Worm (Caenorhabditis elegans) whole organism, mixed stage, embryonic: ENCODE measurements around the gene Y69H2.10.

ENCODE experiments used
- M03D4.4 ChIP-seq: sonication (generic microtip); optimal IDR thresholded peaks from 2 replicates; lab custom pipeline; 2017; ENCODE audit warnings: mild to moderate bottlenecking, missing genetic modification characterization, missing compliant biosample characterization
- bed-3 ChIP-seq: fragments of 200-800 bp; sonication (Bioruptor generic); optimal IDR thresholded peaks from 3 replicates; lab custom pipeline; 2018; ENCODE audit warnings: mild to moderate bottlenecking, missing genetic modification characterization, moderate library complexity, missing compliant biosample characterization
- blmp-1 ChIP-seq: fragments of 150-350 bp; optimal IDR thresholded peaks from 2 replicates; lab custom pipeline; 2014; ENCODE audit warnings: missing biosample characterization, missing genetic modification characterization
- ceh-39 ChIP-seq: fragments of 150-350 bp; optimal IDR thresholded peaks from 2 replicates; lab custom pipeline; 2014; ENCODE audit warnings: missing biosample characterization, missing genetic modification characterization
- ceh-43 ChIP-seq: fragments of 200-800 bp; sonication (Bioruptor generic); optimal IDR thresholded peaks from 2 replicates; lab custom pipeline; 2018; ENCODE audit warnings: mild to moderate bottlenecking, missing genetic modification characterization, moderate library complexity, missing compliant biosample characterization
- ceh-83 ChIP-seq: fragments of 200-800 bp; sonication (Bioruptor generic); optimal IDR thresholded peaks from 2 replicates; lab custom pipeline; 2018; ENCODE audit warnings: mild to moderate bottlenecking, missing genetic modification characterization, missing compliant biosample characterization
- ces-1 ChIP-seq: fragments of 150-350 bp; optimal IDR thresholded peaks from 2 replicates; lab custom pipeline; 2014; ENCODE audit warnings: missing biosample characterization, missing genetic modification reagents, missing genetic modification characterization
- cnd-1 ChIP-seq: fragments of 200-800 bp; sonication (Bioruptor generic); optimal IDR thresholded peaks from 2 replicates; lab custom pipeline; 2018; ENCODE audit warnings: mild to moderate bottlenecking, missing genetic modification characterization, missing compliant biosample characterization
- drap-1 ChIP-seq: fragments of 200-800 bp; sonication (Bioruptor generic); optimal IDR thresholded peaks from 3 replicates; lab custom pipeline; 2018; ENCODE audit warnings: mild to moderate bottlenecking, missing genetic modification characterization, missing compliant biosample characterization
- elt-1 ChIP-seq: sonication (generic microtip); optimal IDR thresholded peaks from 2 replicates; lab custom pipeline; 2017; ENCODE audit warnings: missing genetic modification characterization, mild to moderate bottlenecking, missing compliant biosample characterization, antibody characterized with exemption, moderate library complexity, borderline replicate concordance; ENCODE audit not compliant: insufficient read depth
- elt-3 ChIP-seq: fragments of 150-350 bp; optimal IDR thresholded peaks from 2 replicates; lab custom pipeline; 2014; ENCODE audit warnings: missing biosample characterization, missing genetic modification characterization
- flh-1 ChIP-seq: fragments of 200-800 bp; sonication (Bioruptor generic); optimal IDR thresholded peaks from 2 replicates; lab custom pipeline; 2018; ENCODE audit warnings: mild to moderate bottlenecking, missing genetic modification characterization, moderate library complexity, missing compliant biosample characterization
- ham-2 ChIP-seq: fragments of 200-800 bp; sonication (Bioruptor generic); optimal IDR thresholded peaks from 2 replicates; lab custom pipeline; 2018; ENCODE audit warnings: mild to moderate bottlenecking, missing genetic modification characterization, missing compliant biosample characterization
- hlh-1 ChIP-seq: fragments of 150-350 bp; optimal IDR thresholded peaks from 2 replicates; lab custom pipeline; 2014; ENCODE audit warnings: missing biosample characterization, missing genetic modification reagents, missing genetic modification characterization
- lin-32 ChIP-seq: fragments of 200-800 bp; sonication (Bioruptor generic); optimal IDR thresholded peaks from 2 replicates; lab custom pipeline; 2018; ENCODE audit warnings: mild to moderate bottlenecking, missing genetic modification characterization, missing compliant biosample characterization
- lsy-2 ChIP-seq: fragments of 150-350 bp; optimal IDR thresholded peaks from 2 replicates; lab custom pipeline; 2014; ENCODE audit warnings: missing biosample characterization, missing genetic modification characterization
- mab-5 ChIP-seq: fragments of 150-350 bp; optimal IDR thresholded peaks from 2 replicates; lab custom pipeline; 2014; ENCODE audit warnings: missing biosample characterization, missing genetic modification characterization
- mls-2 ChIP-seq: sonication (generic microtip); optimal IDR thresholded peaks from 2 replicates; lab custom pipeline; 2016; ENCODE audit warnings: mild to moderate bottlenecking, missing genetic modification characterization, moderate library complexity, missing compliant biosample characterization
- nhr-12 ChIP-seq: fragments of 150-350 bp; optimal IDR thresholded peaks from 2 replicates; lab custom pipeline; 2014; ENCODE audit warnings: missing biosample characterization, missing genetic modification characterization
- nhr-2 ChIP-seq: fragments of 150-350 bp; optimal IDR thresholded peaks from 2 replicates; lab custom pipeline; 2014; ENCODE audit warnings: missing biosample characterization, missing genetic modification characterization
- nhr-28 ChIP-seq: fragments of 150-350 bp; optimal IDR thresholded peaks from 2 replicates; lab custom pipeline; 2014; ENCODE audit warnings: missing biosample characterization, missing genetic modification characterization
- pha-4 ChIP-seq: fragments of 150-350 bp; optimal IDR thresholded peaks from 2 replicates; lab custom pipeline; 2018; ENCODE audit warnings: missing biosample characterization, missing genetic modification reagents, missing genetic modification characterization
- sem-2 ChIP-seq: fragments of 200-800 bp; sonication (Bioruptor generic); optimal IDR thresholded peaks from 2 replicates; lab custom pipeline; 2018; ENCODE audit warnings: mild to moderate bottlenecking, missing genetic modification characterization, missing compliant biosample characterization
- snpc-4 ChIP-seq: fragments of 150-350 bp; optimal IDR thresholded peaks from 2 replicates; lab custom pipeline; 2014; ENCODE audit warnings: missing biosample characterization, missing genetic modification characterization
- sptf-1 ChIP-seq: sonication (generic microtip); optimal IDR thresholded peaks from 2 replicates; lab custom pipeline; 2017; ENCODE audit warnings: mild to moderate bottlenecking, missing genetic modification characterization, moderate library complexity, missing compliant biosample characterization
- tbx-8 ChIP-seq: fragments of 200-800 bp; sonication (Bioruptor generic); optimal IDR thresholded peaks from 2 replicates; lab custom pipeline; 2018; ENCODE audit warnings: mild to moderate bottlenecking, missing genetic modification characterization, moderate library complexity, missing compliant biosample characterization
- unc-39 ChIP-seq: fragments of 150-350 bp; optimal IDR thresholded peaks from 2 replicates; lab custom pipeline; 2014; ENCODE audit warnings: missing biosample characterization, missing genetic modification characterization
- zip-8 ChIP-seq: fragments of 150-350 bp; optimal IDR thresholded peaks from 2 replicates; lab custom pipeline; 2014; ENCODE audit warnings: missing biosample characterization, missing genetic modification characterization
- ztf-11 ChIP-seq: fragments of 150-350 bp; optimal IDR thresholded peaks from 2 replicates; lab custom pipeline; 2014; ENCODE audit warnings: missing biosample characterization, missing genetic modification characterization

The Y69H2.10 gene

DNA sequence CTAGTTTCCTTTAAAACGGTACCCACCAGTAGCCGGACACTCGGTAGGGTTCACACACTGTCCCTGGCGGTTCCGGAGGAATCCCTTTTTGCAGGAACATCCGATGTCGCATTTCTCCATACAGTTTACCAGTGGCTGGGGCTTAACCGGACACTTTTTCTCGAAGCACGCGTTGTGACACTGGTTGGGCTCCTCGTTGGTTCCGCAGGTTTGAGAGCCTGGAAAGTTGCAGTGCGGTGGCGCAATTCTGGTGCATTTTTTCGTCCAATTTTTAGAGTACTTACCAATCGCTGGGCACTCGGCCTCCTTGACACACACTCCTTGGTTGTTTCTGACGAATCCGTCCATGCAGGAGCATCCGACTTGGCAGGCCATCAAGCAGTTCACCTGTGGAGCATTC is 7.8 kb upstream of the Y69H2.10 start:
- no peak for TF ChIP-seq nhr-12 (tag; lab: Kevin White, UChicago)
- TF ChIP-seq lin-32, result no peak
- TF ChIP-seq ces-1 (GFP tag; lab: Kevin White, UChicago), result no peak
- no peak for TF ChIP-seq ceh-43 (GFP tag; lab: Kevin White, UChicago)
- TF ChIP-seq nhr-2 (tag; lab: Kevin White, UChicago), result no peak
- no peak for TF ChIP-seq lsy-2
- no peak for TF ChIP-seq zip-8 (tag; lab: Kevin White, UChicago)
- no peak for TF ChIP-seq cnd-1 (tag; lab: Kevin White, UChicago)
- TF ChIP-seq blmp-1 (tag; lab: Kevin White, UChicago), result no peak
- TF ChIP-seq ztf-11 (tag; lab: Kevin White, UChicago), result no peak
- TF ChIP-seq M03D4.4 (tag; lab: Kevin White, UChicago), result no peak
- TF ChIP-seq ceh-39, result no peak
- TF ChIP-seq pha-4 (tag; lab: Kevin White, UChicago), result no peak

DNA sequence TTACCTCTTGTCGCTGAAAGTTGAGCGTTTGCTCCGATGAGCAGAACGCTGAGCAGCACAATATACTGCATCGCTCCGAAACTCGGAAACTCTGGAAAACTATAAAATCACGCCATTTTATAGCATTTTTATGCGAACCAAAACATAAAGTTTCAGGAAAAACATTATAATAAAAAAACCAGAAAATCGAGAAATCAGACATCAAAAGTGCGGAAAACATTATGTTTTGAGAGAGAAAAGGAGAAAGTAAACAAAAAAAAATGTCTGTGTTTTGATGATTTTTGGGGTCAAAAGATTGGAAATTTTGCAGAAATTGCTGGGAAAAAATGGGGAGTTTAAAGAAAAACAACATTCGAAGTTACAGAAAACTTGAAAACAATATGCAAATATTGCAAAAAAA is 6.1 kb upstream of the Y69H2.10 start, which contains the start of gene Y69H2.3:
Gene Y69H2.3 (minus strand): TSS at position 101 of the 400 bp plus-strand sequence.
- TF ChIP-seq lsy-2 (no peak), ceh-83 (GFP tag; lab: Kevin White, UChicago) (no peak), sptf-1 (no peak), tbx-8 (GFP tag; lab: Kevin White, UChicago) (no peak), flh-1 (GFP tag; lab: Kevin White, UChicago) (no peak), elt-3 (tag; lab: Kevin White, UChicago) (no peak), unc-39 (tag; lab: Kevin White, UChicago) (no peak), drap-1 (GFP tag; lab: Kevin White, UChicago) (no peak), lin-32 (no peak), nhr-28 (no peak)

DNA sequence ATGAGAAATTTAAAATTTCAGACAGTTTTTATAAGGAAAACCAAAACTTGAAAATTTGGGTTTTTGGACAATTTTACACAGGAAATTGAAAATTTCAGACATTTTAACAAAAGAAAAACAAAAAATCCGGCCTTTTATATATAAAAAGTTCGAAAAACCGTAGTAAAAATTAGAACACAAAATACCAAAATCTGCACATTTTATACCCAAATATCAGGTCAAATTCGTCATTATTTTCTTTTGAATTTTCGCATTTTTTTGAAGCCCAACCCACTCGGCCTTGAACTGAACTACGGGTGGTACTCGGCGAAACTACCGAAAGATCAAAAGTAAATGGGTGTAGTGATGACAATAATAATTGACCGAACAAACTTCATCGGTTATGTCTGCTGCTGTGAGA is 2.9 kb upstream of the Y69H2.10 start:
- TF ChIP-seq mls-2 (tag; lab: Kevin White, UChicago), result no peak
- TF ChIP-seq bed-3 (GFP tag; lab: Kevin White, UChicago), result no peak
- no peak for TF ChIP-seq cnd-1 (tag; lab: Kevin White, UChicago)

DNA sequence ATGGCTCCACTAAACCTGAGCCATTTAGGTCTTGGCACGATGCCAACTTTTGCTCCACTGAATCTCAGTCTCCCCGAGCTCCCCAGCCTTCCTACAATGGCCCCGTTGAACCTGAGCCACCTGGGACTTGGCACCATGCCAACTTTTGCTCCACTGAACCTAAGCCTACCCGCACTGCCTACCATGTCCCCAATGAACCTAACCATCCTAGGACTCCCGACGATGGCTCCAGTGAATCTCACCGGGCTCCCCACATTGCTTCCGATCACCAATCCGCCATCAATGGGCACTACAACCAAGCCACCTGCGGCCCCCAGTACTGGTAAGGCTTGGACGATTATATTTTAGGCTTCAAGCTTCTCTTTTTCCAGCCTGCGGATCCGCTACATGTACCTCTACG is 1.7 kb downstream of the Y69H2.10 start:
- TF ChIP-seq mab-5 (tag; lab: Kevin White, UChicago), result no peak
- no peak for TF ChIP-seq flh-1 (GFP tag; lab: Kevin White, UChicago)
- no peak for TF ChIP-seq ztf-11 (tag; lab: Kevin White, UChicago)
- TF ChIP-seq sptf-1, result no peak
- no peak for TF ChIP-seq ceh-83 (GFP tag; lab: Kevin White, UChicago)
- no peak for TF ChIP-seq blmp-1 (tag; lab: Kevin White, UChicago)
- TF ChIP-seq nhr-12 (tag; lab: Kevin White, UChicago), result no peak
- no peak for TF ChIP-seq zip-8 (tag; lab: Kevin White, UChicago)
- no peak for TF ChIP-seq sem-2 (GFP tag; lab: Kevin White, UChicago)
- TF ChIP-seq ceh-39, result no peak
- no peak for TF ChIP-seq ham-2 (GFP tag; lab: Kevin White, UChicago)
- no peak for TF ChIP-seq elt-1 (tag; lab: Kevin White, UChicago)
- TF ChIP-seq snpc-4 (tag; lab: Kevin White, UChicago), result no peak
- TF ChIP-seq, all 35 proteins: peak for 0

DNA sequence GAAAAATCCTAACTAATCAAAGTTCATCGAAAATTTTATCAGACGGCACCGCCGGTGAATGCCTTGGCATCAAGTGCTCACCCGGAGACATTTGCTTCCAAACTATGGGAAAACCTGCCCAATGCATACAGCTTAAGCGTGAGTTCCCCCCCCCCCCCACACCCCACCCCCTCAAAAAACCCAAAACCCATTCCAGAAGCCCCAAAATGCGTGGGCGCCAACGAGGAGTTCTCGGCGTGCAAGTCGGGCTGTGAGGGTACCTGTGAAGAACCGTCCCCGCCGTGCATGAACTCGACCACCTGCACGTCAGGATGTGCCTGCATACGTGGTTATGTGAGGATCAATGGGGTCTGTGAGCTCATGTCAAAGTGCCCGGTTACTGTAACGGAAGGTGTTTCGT is 4.2 kb downstream of the Y69H2.10 start:
- TF ChIP-seq ztf-11 (tag; lab: Kevin White, UChicago) (no peak), drap-1 (GFP tag; lab: Kevin White, UChicago) (peak; percentile 52), nhr-2 (tag; lab: Kevin White, UChicago) (no peak), snpc-4 (tag; lab: Kevin White, UChicago) (no peak), sem-2 (GFP tag; lab: Kevin White, UChicago) (no peak), tbx-8 (GFP tag; lab: Kevin White, UChicago) (no peak)

DNA sequence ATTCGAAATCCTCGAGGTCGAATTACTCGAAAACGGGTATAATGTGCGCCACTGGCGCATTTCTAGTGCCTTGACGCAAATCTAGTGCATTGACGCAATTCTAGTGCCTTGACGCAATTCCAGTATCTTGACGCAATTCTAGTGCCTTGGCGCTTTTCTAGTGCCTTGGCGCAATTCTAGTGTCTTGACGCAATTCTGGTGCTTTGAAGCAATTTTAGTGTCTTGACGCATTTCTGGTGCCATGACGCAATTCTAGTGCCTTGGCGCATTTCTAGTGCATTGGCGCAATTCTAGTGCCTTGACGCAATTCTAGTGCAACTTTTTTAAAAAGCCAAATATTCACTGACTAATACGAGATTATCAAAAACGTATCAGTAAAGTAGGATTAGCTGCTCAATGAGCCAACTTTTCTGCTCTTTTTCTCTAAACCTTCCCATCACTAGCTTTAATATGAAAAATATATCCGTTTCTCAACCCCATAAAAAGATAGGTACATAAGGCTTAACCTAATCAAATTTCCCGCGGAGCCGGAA is 14.4 kb downstream of the Y69H2.10 start, which contains the start of gene Y69H2.17:
Gene Y69H2.17 (plus strand): TSS at position 483 of the 533 bp plus-strand sequence.
- TF ChIP-seq hlh-1 (tag; lab: Kevin White, UChicago) (no peak), ceh-43 (GFP tag; lab: Kevin White, UChicago) (no peak), sem-2 (GFP tag; lab: Kevin White, UChicago) (no peak), ces-1 (GFP tag; lab: Kevin White, UChicago) (peak; percentile 28)
